Worm (Caenorhabditis elegans) whole organism, young adult: Measurements from ENCODE around the gene acc-1.

Experiments used
- B0336.3 ChIP-seq: fragments of 200-800 bp; sonication (Bioruptor generic); IDR thresholded peaks from 2 replicates; pipeline ENCODE4 v1.3.6; 2022; ENCODE audit warnings: missing genetic modification characterization, missing compliant biosample characterization
- D2030.7 ChIP-seq: fragments of 200-800 bp; sonication (Bioruptor generic); IDR thresholded peaks from 2 replicates; pipeline ENCODE4 v1.3.6; 2022; ENCODE audit warnings: missing genetic modification reagents, missing genetic modification characterization, missing compliant biosample characterization
- F49E8.2 ChIP-seq: sonication (generic microtip); optimal IDR thresholded peaks from 3 replicates; lab custom pipeline; 2017; ENCODE audit warnings: missing genetic modification characterization, mild to moderate bottlenecking, missing compliant biosample characterization, antibody characterized with exemption, moderate library complexity; ENCODE audit not compliant: insufficient read depth
- F57C9.4 ChIP-seq: sonication (generic microtip); optimal IDR thresholded peaks from 2 replicates; lab custom pipeline; 2017; ENCODE audit warnings: mild to moderate bottlenecking, missing genetic modification characterization, missing compliant biosample characterization
- T07F8.4 ChIP-seq: sonication (generic microtip); optimal IDR thresholded peaks from 2 replicates; lab custom pipeline; 2016; ENCODE audit warnings: mild to moderate bottlenecking, missing genetic modification characterization, moderate library complexity, missing compliant biosample characterization
- T26A5.8 ChIP-seq: sonication (generic microtip); optimal IDR thresholded peaks from 2 replicates; lab custom pipeline; 2016; ENCODE audit warnings: missing genetic modification characterization, missing compliant biosample characterization
- Y56A3A.18 ChIP-seq: fragments of 200-800 bp; sonication (Bioruptor generic); IDR thresholded peaks from 2 replicates; pipeline ENCODE4 v1.3.6; 2022; ENCODE audit warnings: missing genetic modification reagents, missing genetic modification characterization, missing compliant biosample characterization
- Y95B8A.8 ChIP-seq: fragments of 200-800 bp; sonication (Bioruptor generic); IDR thresholded peaks from 2 replicates; pipeline ENCODE4 v1.3.6; 2022; ENCODE audit warnings: missing genetic modification reagents, missing genetic modification characterization, missing compliant biosample characterization
- ama-1 ChIP-seq, 3 experiments: fragments of 150-350 bp in 1 of 3; sonication (generic microtip) in 2 of 3; optimal IDR thresholded peaks; 2 replicates each; lab custom pipeline; 2014 to 2018; ENCODE audit warnings: missing biosample characterization in 2 of 3, missing genetic modification characterization in 2 of 3, missing genetic modification reagents in 2 of 3
- attf-3 ChIP-seq: fragments of 200-800 bp; sonication (Bioruptor generic); conservative IDR thresholded peaks from 2 replicates; pipeline ENCODE4 v1.3.6; 2022; ENCODE audit warnings: missing genetic modification reagents, missing genetic modification characterization, missing compliant biosample characterization
- bed-1 ChIP-seq: fragments of 200-800 bp; sonication (Bioruptor generic); IDR thresholded peaks from 2 replicates; pipeline ENCODE4 v1.3.6; 2022; ENCODE audit warnings: missing genetic modification reagents, missing genetic modification characterization, missing compliant biosample characterization
- chd-7 ChIP-seq: sonication (generic microtip); optimal IDR thresholded peaks from 2 replicates; lab custom pipeline; 2016; ENCODE audit warnings: mild to moderate bottlenecking, missing genetic modification characterization, moderate library complexity, missing compliant biosample characterization
- die-1 ChIP-seq: sonication (generic microtip); optimal IDR thresholded peaks from 2 replicates; lab custom pipeline; 2016; ENCODE audit warnings: missing genotype, mild to moderate bottlenecking, missing genetic modification characterization, missing compliant biosample characterization
- dox-1 ChIP-seq: fragments of 200-800 bp; sonication (Bioruptor generic); IDR thresholded peaks from 2 replicates; pipeline ENCODE4 v1.3.6; 2022; ENCODE audit warnings: missing genetic modification reagents, missing genetic modification characterization, missing compliant biosample characterization
- dpl-1 ChIP-seq: fragments of 150-350 bp; optimal IDR thresholded peaks from 2 replicates; lab custom pipeline; 2014; ENCODE audit warnings: missing biosample characterization, missing genetic modification reagents, missing genetic modification characterization
- egl-18 ChIP-seq: fragments of 200-800 bp; sonication (Bioruptor generic); IDR thresholded peaks from 2 replicates; pipeline ENCODE4 v1.3.6; 2022; ENCODE audit warnings: missing genetic modification reagents, missing genetic modification characterization, missing compliant biosample characterization
- hmg-1.2 ChIP-seq: fragments of 200-800 bp; sonication (Bioruptor generic); IDR thresholded peaks from 2 replicates; pipeline ENCODE4 v1.3.6; 2022; ENCODE audit warnings: missing genetic modification reagents, missing genetic modification characterization, missing compliant biosample characterization
- hrde-1 ChIP-seq: sonication (generic microtip); optimal IDR thresholded peaks from 2 replicates; lab custom pipeline; 2016; ENCODE audit warnings: missing genetic modification characterization, mild to moderate bottlenecking, missing compliant biosample characterization, moderate library complexity, missing genotype, missing genetic modification reagents, borderline replicate concordance
- lin-40 ChIP-seq: sonication (generic microtip); optimal IDR thresholded peaks from 2 replicates; lab custom pipeline; 2016; ENCODE audit warnings: missing genetic modification characterization, mild to moderate bottlenecking, missing compliant biosample characterization, missing genotype, missing genetic modification reagents
- lin-54 ChIP-seq: fragments of 200-800 bp; sonication (Bioruptor generic); optimal IDR thresholded peaks from 2 replicates; lab custom pipeline; 2018; ENCODE audit warnings: mild to moderate bottlenecking, missing genetic modification characterization, missing compliant biosample characterization
- lir-1 ChIP-seq: fragments of 200-800 bp; sonication (Bioruptor generic); conservative IDR thresholded peaks from 2 replicates; pipeline ENCODE4 v1.3.6; 2022; ENCODE audit warnings: missing genetic modification reagents, missing genetic modification characterization, missing compliant biosample characterization
- lsl-1 ChIP-seq: fragments of 200-800 bp; sonication (Bioruptor generic); optimal IDR thresholded peaks from 2 replicates; lab custom pipeline; 2018; ENCODE audit warnings: mild to moderate bottlenecking, missing genetic modification characterization, moderate library complexity, missing compliant biosample characterization
- madf-6 ChIP-seq: fragments of 200-800 bp; sonication (Bioruptor generic); IDR thresholded peaks from 2 replicates; pipeline ENCODE4 v1.3.6; 2022; ENCODE audit warnings: missing genetic modification reagents, missing genetic modification characterization, missing compliant biosample characterization
- madf-8 ChIP-seq: fragments of 200-800 bp; sonication (Bioruptor generic); conservative IDR thresholded peaks from 2 replicates; pipeline ENCODE4 v1.3.6; 2022; ENCODE audit warnings: missing genetic modification reagents, missing genetic modification characterization, missing compliant biosample characterization
- mcd-1 ChIP-seq: fragments of 200-800 bp; sonication (Bioruptor generic); IDR thresholded peaks from 2 replicates; pipeline ENCODE4 v1.3.6; 2022; ENCODE audit warnings: missing genetic modification reagents, missing genetic modification characterization, missing compliant biosample characterization
- mel-28 ChIP-seq: sonication (generic microtip); optimal IDR thresholded peaks from 2 replicates; lab custom pipeline; 2016; ENCODE audit warnings: borderline replicate concordance, mild to moderate bottlenecking, missing genetic modification characterization, missing compliant biosample characterization
- nhr-80 ChIP-seq: sonication (generic microtip); optimal IDR thresholded peaks from 2 replicates; lab custom pipeline; 2016; ENCODE audit warnings: missing genetic modification characterization, missing compliant biosample characterization
- rpc-1 ChIP-seq, 2 experiments: fragments of 150-350 bp in 1 of 2; sonication (generic microtip) in 1 of 2; optimal IDR thresholded peaks; 2 replicates each; lab custom pipeline; 2014 to 2018; ENCODE audit warnings: missing biosample characterization in 1 of 2, missing genetic modification characterization in 1 of 2, missing genetic modification reagents in 1 of 2, missing genotype in 1 of 2
- sea-2 ChIP-seq: fragments of 200-800 bp; sonication (Bioruptor generic); IDR thresholded peaks from 2 replicates; pipeline ENCODE4 v1.3.6; 2022; ENCODE audit warnings: missing genetic modification characterization, missing compliant biosample characterization
- snpc-1.1 ChIP-seq: sonication (generic microtip); optimal IDR thresholded peaks from 2 replicates; lab custom pipeline; 2017; ENCODE audit warnings: missing genetic modification characterization, mild to moderate bottlenecking, missing compliant biosample characterization, antibody characterized with exemption, moderate library complexity, missing genotype, missing genetic modification reagents; ENCODE audit not compliant: insufficient read depth
- snpc-4 ChIP-seq, 5 experiments: fragments of 150-350 bp in 1 of 5; sonication (generic microtip) in 4 of 5; optimal IDR thresholded peaks; 2 replicates each; lab custom pipeline; 2014 to 2018; ENCODE audit warnings: missing genetic modification characterization in 5 of 5, missing biosample characterization in 3 of 5, antibody characterized with exemption in 2 of 5, mild to moderate bottlenecking in 2 of 5, missing compliant biosample characterization in 2 of 5, missing genotype in 2 of 5, moderate library complexity in 2 of 5, missing genetic modification reagents in 1 of 5
- tlf-1 ChIP-seq: fragments of 200-800 bp; sonication (Bioruptor generic); optimal IDR thresholded peaks from 2 replicates; lab custom pipeline; 2018; ENCODE audit warnings: mild to moderate bottlenecking, missing genetic modification characterization, missing compliant biosample characterization
- zfh-2 ChIP-seq: fragments of 200-800 bp; sonication (Bioruptor generic); conservative IDR thresholded peaks from 2 replicates; pipeline ENCODE4 v1.3.6; 2022; ENCODE audit warnings: missing genetic modification reagents, missing genetic modification characterization, missing compliant biosample characterization
- ztf-28 ChIP-seq: fragments of 200-800 bp; sonication (Bioruptor generic); IDR thresholded peaks from 2 replicates; pipeline ENCODE4 v1.3.6; 2022; ENCODE audit warnings: missing genetic modification reagents, missing genetic modification characterization, missing compliant biosample characterization

Gene acc-1

DNA sequence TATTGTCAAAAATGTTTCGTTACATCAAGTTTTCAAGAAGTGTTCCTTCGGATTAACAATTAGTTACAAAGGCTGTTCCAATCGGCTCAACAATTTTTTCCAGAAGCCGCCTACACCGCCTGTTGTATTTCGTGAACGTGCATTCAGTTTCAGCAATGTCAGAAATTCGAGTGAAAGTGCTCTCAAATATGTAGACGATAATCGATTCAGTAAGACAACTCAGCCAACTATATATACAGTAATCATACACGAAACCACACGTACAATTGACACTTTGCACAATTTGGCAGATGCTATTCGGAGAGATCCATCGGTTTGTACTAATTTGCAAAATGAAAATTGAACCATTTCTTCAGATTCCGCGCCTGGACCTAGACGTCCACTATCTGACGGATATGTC lies 38.7 kb downstream of the acc-1 start:
- TF ChIP-seq madf-6 (GFP tag; lab: Robert Waterston, UW) (peak; percentile 32; the same call in 1 of the 2 replicates), lin-54 (GFP tag; lab: Kevin White, UChicago) (no peak), hrde-1 (tag; lab: Kevin White, UChicago) (peak; percentile 42), mel-28 (no peak), ama-1 (optimal IDR thresholded peaks at IDR 0.05; lab: Kevin White, UChicago) (no peak), ama-1 (GFP tag; optimal IDR thresholded peaks at IDR 0.05; lab: Kevin White, UChicago) (no peak)

DNA sequence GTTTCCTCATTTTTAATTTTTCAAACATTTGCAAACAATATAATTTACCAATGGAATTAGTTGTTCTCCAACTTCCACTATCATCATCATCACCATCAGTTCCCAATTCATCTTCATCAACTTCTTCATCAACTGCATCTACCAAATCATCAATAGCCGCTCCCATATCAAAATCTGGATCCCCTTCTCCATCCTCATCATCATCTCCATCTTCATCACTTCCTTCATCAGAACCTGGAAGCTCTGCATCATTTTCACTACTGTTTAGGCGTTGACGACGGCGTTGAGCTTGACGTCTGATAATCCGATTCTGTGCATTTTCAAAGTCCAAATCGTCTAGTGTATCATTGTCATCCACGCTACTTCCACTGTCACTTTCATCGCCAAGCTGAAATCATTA lies 40.0 kb downstream of the acc-1 start:
- TF ChIP-seq F57C9.4 (tag; lab: Kevin White, UChicago) (no peak), F49E8.2 (tag; lab: Kevin White, UChicago) (no peak), dox-1 (GFP tag; lab: Robert Waterston, UW) (no peak), madf-8 (GFP tag; lab: Robert Waterston, UW) (no peak), hmg-1.2 (GFP tag; lab: Robert Waterston, UW) (no peak), attf-3 (GFP tag; lab: Robert Waterston, UW) (no peak), lir-1 (GFP tag; lab: Robert Waterston, UW) (no peak), die-1 (tag; lab: Kevin White, UChicago) (no peak), zfh-2 (GFP tag; lab: Robert Waterston, UW) (no peak), T26A5.8 (no peak), lin-40 (tag; lab: Kevin White, UChicago) (no peak), sea-2 (GFP tag; lab: Robert Waterston, UW) (no peak), mcd-1 (GFP tag; lab: Robert Waterston, UW) (no peak), rpc-1 (optimal IDR thresholded peaks at IDR 0.05; lab: Kevin White, UChicago) (no peak), rpc-1 (tag; optimal IDR thresholded peaks at IDR 0.05; lab: Kevin White, UChicago) (no peak), bed-1 (GFP tag; lab: Robert Waterston, UW) (no peak), hrde-1 (tag; lab: Kevin White, UChicago) (no peak), dpl-1 (GFP tag; lab: Kevin White, UChicago) (no peak), lsl-1 (no peak)

DNA sequence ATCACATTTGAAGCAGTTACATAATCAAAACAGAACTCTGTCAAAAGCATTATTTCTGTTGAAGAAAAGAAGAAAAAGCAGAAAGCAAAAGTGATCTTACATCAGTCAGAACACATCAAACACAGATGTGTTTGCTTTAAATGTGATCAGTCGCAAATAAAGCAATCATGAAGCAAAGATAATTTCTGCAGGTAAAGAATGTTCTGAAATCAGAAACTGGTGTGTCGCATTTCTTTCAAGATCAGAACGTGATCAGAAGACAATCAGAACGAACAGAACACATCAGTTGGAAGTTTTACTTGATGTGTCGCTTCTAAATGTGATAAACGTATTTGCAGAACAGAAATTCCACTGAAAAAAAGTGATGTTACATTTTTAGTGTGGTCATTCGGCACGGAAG lies 41.2 kb downstream of the acc-1 start:
- TF ChIP-seq snpc-1.1 (tag; lab: Kevin White, UChicago), result no peak
- TF ChIP-seq nhr-80 (tag; lab: Kevin White, UChicago), result peak; percentile 62

DNA sequence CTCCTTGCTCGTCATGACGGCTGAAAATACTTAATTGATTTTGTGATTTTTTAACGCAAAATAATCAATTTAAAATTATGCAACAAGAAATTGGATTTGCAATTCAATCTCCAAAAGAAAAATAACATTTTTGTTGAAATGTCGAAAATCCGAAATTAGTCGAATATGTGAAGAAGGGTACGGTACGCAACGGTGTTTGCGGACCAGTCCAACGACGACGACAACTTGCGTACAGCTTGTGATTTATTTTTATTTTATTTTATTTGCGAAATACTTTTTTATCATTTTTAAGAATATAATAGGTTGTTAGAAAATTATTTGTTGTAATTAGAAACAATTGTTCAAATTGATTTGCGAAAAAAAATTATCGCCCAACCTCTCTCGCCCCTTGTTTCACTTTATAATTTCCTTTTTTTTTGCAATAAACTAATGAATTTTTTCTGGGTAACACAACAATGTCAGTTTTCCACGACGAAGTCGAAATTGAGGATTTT lies 48.9 kb downstream of the acc-1 start, which contains the start of the genes dcaf-1 and dph-3:
Gene dcaf-1 (minus strand): TSS at position 20 of the 494 bp plus-strand sequence.
Gene dph-3 (plus strand): TSS at position 444 of the 494 bp plus-strand sequence.
- TF ChIP-seq mcd-1 (GFP tag; lab: Robert Waterston, UW), result no peak
- TF ChIP-seq lsl-1, result peak; percentile 73

DNA sequence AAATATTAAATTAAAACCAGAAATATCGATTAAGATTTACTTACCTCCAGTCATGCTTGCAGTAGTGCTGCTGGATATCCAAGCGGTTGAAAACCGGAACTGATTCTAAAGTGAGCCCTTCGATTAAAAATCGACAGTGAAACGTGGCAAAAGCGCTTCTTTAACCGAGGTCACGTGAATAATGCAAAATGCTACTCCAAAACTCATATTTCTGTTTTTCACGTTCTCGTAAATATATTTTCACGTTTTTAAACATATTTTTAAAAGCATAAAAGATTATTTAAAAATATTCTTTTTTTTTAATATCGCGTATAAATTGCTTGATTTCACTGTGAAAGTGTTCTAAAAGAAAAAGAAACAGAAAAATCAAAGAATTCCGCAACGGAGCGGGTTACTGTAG lies 51.4 kb downstream of the acc-1 start, which contains the start of gene ant-1.3:
Gene ant-1.3 (minus strand): TSS at position 101 of the 400 bp plus-strand sequence.
- no peak for TF ChIP-seq T07F8.4
- no peak for TF ChIP-seq D2030.7 (GFP tag; lab: Robert Waterston, UW)
- TF ChIP-seq tlf-1 (GFP tag; lab: Kevin White, UChicago), result no peak
- TF ChIP-seq snpc-4 (GFP tag; optimal IDR thresholded peaks at IDR 0.05; lab: Kevin White, UChicago), result no peak
- no peak for TF ChIP-seq snpc-4 (tag; optimal IDR thresholded peaks at IDR 0.05; lab: Kevin White, UChicago)
- TF ChIP-seq lsl-1, result no peak
- no peak for TF ChIP-seq chd-7 (tag; lab: Kevin White, UChicago)
- no peak for TF ChIP-seq Y95B8A.8
- TF ChIP-seq egl-18, result no peak
- TF ChIP-seq ztf-28 (GFP tag; lab: Robert Waterston, UW), result no peak
- TF ChIP-seq B0336.3 (GFP tag; lab: Robert Waterston, UW), result no peak
- TF ChIP-seq T26A5.8, result no peak
- no peak for TF ChIP-seq Y56A3A.18 (GFP tag; lab: Robert Waterston, UW)
- TF ChIP-seq lir-1 (GFP tag; lab: Robert Waterston, UW), result no peak
- no peak for TF ChIP-seq rpc-1 (optimal IDR thresholded peaks at IDR 0.05; lab: Kevin White, UChicago)
- TF ChIP-seq rpc-1 (tag; optimal IDR thresholded peaks at IDR 0.05; lab: Kevin White, UChicago), result no peak
- TF ChIP-seq lin-40 (tag; lab: Kevin White, UChicago), result no peak
